Worm (Caenorhabditis elegans): ENCODE data around the gene ZK430.5.

The ZK430.5 gene

DNA sequence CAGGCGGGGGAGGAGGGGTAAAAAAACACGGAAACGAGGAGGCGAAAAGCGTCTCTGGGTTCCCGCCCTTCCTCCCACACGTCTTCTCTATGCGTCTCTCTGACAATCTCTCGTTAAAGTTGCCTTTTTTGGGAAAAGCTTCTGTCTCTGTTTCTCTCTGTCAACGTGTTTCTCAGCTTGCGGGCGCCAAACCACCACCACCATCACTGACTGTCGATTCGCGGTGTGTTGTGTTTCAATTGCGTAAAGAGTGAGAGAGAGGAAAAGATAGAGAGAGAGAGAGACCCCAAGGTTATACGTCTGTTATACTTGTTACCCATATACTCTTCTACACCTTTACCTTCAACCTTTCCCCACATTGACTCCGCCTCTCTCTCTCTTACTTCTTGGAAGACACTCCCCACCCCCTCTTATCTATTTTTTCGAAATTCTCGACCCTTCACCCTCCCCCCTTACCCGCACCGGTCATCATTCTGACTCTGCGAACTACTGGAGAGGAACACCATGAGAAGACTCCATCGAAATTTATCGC is 12.9 kb upstream of the ZK430.5 start, which contains the start of gene mlt-7:
Gene mlt-7, plus strand, starts transcription at position 482 of the 532 bp plus-strand sequence.
- no peak for TF ChIP-seq dao-5 (tag; optimal IDR thresholded peaks at IDR 0.05)
- TF ChIP-seq W03F9.2 (tag; optimal IDR thresholded peaks at IDR 0.05), result no peak
- TF ChIP-seq him-1 (tag; optimal IDR thresholded peaks at IDR 0.05), result no peak

DNA sequence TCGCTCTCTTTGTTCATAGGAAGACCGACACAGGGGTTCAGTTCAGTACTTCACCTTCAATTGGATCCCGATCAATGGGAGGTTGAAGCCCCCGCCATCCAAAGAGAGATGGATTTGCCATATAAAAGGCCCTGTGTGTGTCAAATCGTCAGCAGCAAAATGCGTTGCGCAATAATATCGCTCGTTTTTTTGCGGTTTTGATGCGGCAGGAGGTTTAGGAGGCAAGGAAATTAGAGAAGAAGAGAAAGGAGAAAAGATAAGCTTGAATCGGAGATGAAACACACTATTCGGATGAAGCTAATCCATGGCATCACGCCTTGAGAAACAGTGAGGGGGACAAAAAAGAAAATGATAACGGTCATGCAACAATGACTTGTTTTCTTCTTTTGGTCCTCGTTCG is 11.0 kb upstream of the ZK430.5 start:
- no peak for TF ChIP-seq him-1 (tag; optimal IDR thresholded peaks at IDR 0.05)
- TF ChIP-seq W03F9.2 (tag; optimal IDR thresholded peaks at IDR 0.05), result no peak
- no peak for TF ChIP-seq dao-5 (tag; optimal IDR thresholded peaks at IDR 0.05)

DNA sequence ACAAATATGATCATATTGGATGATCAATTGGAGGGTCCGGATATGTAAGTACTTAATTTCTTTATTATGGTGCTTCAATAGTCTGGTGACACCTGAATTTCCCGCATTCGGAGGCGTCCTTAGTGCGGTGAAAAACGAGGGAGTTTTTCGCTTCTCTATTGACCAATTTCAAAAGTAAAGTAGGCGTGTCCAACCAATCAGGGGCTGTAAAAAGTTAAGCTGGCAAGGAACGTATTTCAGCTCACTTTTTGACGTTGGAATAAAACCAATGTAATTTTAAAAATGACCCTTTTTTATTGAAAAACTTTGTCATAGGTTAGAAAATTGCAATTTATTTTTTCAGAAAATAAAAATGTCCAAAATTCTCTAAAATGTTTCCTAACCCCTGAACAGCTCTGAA is 4.2 kb downstream of the ZK430.5 start:
- TF ChIP-seq him-1 (tag; optimal IDR thresholded peaks at IDR 0.05) (no peak), dao-5 (tag; optimal IDR thresholded peaks at IDR 0.05) (no peak), W03F9.2 (tag; optimal IDR thresholded peaks at IDR 0.05) (no peak)

DNA sequence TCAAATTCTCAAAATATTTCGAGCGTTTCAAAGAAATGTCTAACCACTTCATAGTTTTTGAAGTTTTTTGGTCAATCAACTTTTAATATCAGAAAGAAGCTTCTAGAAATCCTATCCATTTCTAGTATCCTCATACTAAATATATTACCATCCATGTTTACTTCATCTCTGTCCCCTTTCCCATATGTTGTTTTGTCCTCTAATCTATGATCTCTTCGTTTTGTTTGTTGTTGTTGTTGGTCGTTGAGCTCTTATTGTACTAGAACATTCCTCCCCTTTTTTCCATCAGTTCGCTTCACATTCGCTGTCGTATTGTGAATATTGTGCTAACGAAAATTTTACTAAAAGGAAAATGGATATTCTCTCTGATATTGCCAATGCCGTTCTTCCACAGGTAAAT is 11.9 kb downstream of the ZK430.5 start, which contains the start of gene sod-5:
Gene sod-5, plus strand, starts transcription at position 301 of the 400 bp plus-strand sequence.
- TF ChIP-seq W03F9.2 (tag; optimal IDR thresholded peaks at IDR 0.05) (no peak), dao-5 (tag; optimal IDR thresholded peaks at IDR 0.05) (no peak), him-1 (tag; optimal IDR thresholded peaks at IDR 0.05) (no peak)

DNA sequence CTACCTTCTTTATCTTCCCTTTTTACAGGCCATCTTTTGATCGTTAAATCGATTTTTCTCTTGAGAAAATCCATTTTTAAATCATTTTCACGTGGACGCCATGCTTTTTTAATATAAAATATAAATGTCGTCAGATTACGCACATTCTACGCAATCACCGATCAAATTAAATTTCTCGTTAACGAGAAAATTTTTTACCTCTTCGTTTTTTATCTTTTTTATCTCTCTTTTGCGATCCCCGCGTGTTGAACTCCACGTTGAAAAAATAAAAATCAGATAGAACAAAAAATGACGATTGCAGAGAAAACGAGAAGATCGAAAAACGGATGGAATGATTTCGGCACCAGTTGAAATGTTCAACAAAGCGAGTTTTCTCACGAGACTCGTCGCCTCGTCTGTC is 14.5 kb downstream of the ZK430.5 start, which contains the start of gene bpnt-1:
Gene bpnt-1, plus strand, starts transcription at position 301 of the 400 bp plus-strand sequence.
- TF ChIP-seq dao-5 (tag; optimal IDR thresholded peaks at IDR 0.05), result no peak
- TF ChIP-seq him-1 (tag; optimal IDR thresholded peaks at IDR 0.05), result no peak
- no peak for TF ChIP-seq W03F9.2 (tag; optimal IDR thresholded peaks at IDR 0.05)

DNA sequence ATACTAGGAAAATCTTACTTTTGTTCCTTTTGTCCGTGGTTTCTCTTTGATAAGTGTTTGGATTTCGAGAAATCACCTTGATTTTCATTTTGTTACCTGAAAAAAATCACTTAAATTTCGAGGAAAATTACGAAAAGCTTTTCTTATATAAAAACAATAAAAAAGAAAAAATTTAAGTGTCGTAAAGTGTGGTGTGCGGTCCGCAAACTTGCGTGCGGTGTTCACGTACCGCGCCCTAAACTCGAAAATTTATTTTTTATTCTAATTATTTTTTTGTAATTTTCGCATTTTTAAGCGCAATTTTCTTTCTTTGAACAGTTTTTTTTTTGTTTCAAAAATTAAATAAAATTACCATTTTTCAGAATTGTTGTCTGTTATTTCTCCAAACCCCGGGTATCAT is 19.3 kb downstream of the ZK430.5 start, which contains the start of the genes dcaf-13 and toe-1:
Gene dcaf-13, minus strand, starts transcription at position 96 of the 400 bp plus-strand sequence.
Gene toe-1, plus strand, starts transcription at position 361 of the 400 bp plus-strand sequence.
- TF ChIP-seq W03F9.2 (tag; optimal IDR thresholded peaks at IDR 0.05) (peak; percentile 30), him-1 (tag; optimal IDR thresholded peaks at IDR 0.05) (no peak)

DNA sequence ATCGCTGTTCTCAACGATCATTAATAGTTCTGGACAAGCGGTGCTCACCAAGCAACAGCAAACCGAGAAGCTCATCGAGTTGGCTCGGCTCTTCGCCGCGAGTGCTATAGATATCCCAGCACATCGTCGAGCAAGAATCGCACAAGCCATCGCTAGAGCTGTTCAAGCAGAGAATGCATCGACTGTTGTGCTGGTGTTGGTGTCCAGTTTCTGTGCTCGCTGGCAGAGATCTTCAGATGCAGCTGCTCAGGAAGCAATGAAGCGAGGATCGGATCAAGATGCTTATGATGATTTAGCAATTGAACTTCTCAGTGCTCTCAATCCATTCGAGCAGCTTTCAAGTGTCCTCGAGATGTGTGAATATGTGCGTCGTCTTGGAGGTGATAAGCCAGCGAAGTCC is 22.7 kb downstream of the ZK430.5 start:
- TF ChIP-seq him-1 (tag; optimal IDR thresholded peaks at IDR 0.05) (no peak), dao-5 (tag; optimal IDR thresholded peaks at IDR 0.05) (no peak), W03F9.2 (tag; optimal IDR thresholded peaks at IDR 0.05) (no peak)

DNA sequence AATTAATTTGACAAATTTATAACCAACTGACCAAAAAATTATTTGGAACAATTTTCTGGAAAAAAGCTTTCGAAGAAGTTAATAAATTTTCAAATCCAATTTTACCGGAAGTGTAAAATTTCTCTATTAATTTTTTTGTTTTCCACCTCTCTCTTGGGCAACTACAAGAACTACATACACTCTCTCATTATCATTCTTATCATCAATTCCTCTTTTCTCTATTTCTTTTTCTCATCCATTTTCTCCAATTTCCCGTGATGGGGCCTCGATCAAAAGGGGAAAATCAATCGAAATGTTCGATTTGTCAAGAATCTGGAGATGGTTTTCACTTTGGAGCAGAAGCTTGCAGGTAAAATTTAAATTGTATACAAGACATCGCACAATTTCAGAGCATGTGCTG is 27.7 kb downstream of the ZK430.5 start, which contains the start of gene nhr-109:
Gene nhr-109, plus strand, starts transcription at position 222 of the 400 bp plus-strand sequence.
- no peak for TF ChIP-seq W03F9.2 (tag; optimal IDR thresholded peaks at IDR 0.05)
- no peak for TF ChIP-seq dao-5 (tag; optimal IDR thresholded peaks at IDR 0.05)
- no peak for TF ChIP-seq him-1 (tag; optimal IDR thresholded peaks at IDR 0.05)

DNA sequence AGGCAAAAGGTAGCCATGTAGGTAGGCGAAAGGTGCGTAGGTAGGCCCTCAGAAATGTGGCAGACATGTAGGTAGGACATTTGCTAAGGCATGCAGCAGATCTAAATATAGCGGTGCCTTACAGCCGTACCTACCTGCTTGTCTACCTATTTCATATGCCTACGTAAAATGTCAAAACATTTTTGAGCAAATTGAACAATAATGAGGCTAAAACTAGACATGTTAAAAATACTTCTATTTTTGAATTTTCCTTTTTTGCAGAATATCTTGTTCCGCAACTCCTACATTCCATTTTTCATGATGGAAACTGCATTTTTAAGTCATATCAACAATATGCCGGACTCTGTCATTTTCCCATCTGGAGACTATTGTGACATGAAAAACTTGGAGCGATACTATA is 28.8 kb downstream of the ZK430.5 start:
- TF ChIP-seq him-1 (tag; optimal IDR thresholded peaks at IDR 0.05) (no peak), dao-5 (tag; optimal IDR thresholded peaks at IDR 0.05) (no peak)

DNA sequence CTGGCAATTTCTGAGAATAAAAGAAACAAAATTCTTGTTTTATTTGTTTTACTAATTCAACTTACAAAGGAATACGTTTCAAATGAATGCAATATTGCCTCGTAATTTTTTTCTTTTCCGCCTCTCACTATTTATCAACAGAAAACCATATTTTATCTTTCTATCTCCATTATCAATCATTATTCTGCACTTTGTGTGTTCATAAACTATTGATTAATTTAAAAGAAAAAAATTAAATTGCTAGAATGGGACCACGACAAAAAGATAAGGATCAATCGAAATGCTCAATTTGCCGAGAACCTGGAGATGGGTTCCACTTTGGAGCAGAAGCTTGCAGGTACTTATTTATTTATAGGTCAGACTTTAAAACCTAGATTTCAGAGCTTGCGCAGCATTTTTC is 29.7 kb downstream of the ZK430.5 start, which contains the start of gene nhr-273:
Gene nhr-273, plus strand, starts transcription at position 167 of the 400 bp plus-strand sequence.
- TF ChIP-seq him-1 (tag; optimal IDR thresholded peaks at IDR 0.05) (no peak), dao-5 (tag; optimal IDR thresholded peaks at IDR 0.05) (no peak), W03F9.2 (tag; optimal IDR thresholded peaks at IDR 0.05) (no peak)

DNA sequence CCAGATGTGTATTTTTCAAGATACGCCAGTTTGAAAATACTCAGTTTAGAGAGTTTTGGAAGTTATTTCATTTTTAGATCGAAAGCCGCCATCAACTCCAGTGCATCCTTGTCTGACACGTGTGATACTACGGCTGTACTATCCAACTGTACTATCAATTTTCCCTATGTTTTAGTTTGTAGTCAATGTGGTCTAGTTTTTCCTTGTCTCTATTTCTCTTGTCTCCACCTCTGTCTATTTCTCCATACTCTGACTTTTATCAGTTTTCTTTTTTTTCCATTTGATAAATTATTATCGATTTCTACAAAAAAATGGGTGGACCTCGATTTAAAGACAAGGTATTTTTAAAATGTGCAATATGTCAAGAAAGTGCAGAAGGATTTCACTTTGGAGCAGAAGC is 33.1 kb downstream of the ZK430.5 start, which contains the start of gene nhr-16:
Gene nhr-16, plus strand, starts transcription at position 205 of the 400 bp plus-strand sequence.
- TF ChIP-seq W03F9.2 (tag; optimal IDR thresholded peaks at IDR 0.05), result no peak
- no peak for TF ChIP-seq him-1 (tag; optimal IDR thresholded peaks at IDR 0.05)
- TF ChIP-seq dao-5 (tag; optimal IDR thresholded peaks at IDR 0.05), result no peak

DNA sequence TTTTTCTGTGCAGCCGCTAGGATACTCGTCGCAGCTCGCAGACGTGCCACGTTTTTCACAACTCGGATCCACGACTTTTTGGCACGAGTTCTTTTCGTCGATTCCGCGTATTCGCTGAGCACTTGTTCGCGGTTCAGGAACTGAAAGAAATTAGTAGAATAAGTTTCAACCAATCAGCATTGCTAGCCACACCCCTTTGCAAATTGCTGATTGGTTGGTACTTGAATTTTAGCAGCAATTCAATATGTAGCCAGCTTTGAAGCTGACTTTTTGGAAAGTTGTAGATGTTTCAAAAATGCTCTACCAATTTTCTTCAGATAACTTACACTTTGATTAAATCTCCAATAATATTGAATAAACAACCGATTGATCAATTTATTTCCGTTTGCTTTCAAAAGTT is 35.8 kb downstream of the ZK430.5 start:
- no peak for TF ChIP-seq W03F9.2 (tag; optimal IDR thresholded peaks at IDR 0.05)
- TF ChIP-seq him-1 (tag; optimal IDR thresholded peaks at IDR 0.05), result no peak
- no peak for TF ChIP-seq dao-5 (tag; optimal IDR thresholded peaks at IDR 0.05)

DNA sequence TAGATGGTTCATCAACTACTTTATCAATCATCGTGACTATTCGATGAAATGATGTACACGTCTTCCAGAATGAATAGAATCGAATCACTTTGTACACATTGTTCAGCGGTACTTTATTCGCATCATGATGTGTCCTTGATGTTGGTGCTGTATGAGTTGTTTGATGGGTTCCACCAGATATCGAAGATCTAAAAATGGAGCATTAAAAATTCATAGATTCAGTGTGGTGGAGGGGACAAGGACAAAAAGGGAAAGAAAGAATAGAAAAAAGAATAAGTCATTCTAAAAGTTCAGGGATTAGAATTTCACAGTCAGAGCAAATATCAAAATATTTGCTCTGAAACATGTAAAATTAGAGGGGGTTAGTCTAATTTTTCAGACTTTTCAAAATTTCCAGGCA is 39.4 kb downstream of the ZK430.5 start:
- TF ChIP-seq W03F9.2 (tag; optimal IDR thresholded peaks at IDR 0.05) (no peak), dao-5 (tag; optimal IDR thresholded peaks at IDR 0.05) (no peak), him-1 (tag; optimal IDR thresholded peaks at IDR 0.05) (no peak)

DNA sequence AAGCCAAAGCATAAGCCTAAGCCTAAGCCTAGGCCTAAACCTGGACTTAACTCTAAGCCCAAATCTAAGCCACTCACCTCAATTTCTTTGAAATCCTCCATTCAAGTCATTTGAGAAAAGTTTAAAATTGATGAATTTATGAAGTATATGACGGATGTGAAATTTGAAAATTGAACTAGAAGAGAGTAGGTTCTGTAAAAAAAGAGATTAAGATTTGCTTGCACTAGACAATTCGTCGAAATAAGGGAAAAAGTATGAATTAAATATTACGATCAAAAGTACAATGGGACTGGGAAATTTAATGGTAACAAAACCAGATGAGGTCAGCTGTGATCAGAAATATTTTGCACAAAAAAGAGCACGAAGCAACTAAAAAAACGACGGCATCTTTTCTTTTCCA is 47.6 kb downstream of the ZK430.5 start, which contains the start of gene twk-2:
Gene twk-2, minus strand, starts transcription at position 101 of the 400 bp plus-strand sequence.
- TF ChIP-seq him-1 (tag; optimal IDR thresholded peaks at IDR 0.05), result no peak
- no peak for TF ChIP-seq dao-5 (tag; optimal IDR thresholded peaks at IDR 0.05)
- TF ChIP-seq W03F9.2 (tag; optimal IDR thresholded peaks at IDR 0.05), result no peak

DNA sequence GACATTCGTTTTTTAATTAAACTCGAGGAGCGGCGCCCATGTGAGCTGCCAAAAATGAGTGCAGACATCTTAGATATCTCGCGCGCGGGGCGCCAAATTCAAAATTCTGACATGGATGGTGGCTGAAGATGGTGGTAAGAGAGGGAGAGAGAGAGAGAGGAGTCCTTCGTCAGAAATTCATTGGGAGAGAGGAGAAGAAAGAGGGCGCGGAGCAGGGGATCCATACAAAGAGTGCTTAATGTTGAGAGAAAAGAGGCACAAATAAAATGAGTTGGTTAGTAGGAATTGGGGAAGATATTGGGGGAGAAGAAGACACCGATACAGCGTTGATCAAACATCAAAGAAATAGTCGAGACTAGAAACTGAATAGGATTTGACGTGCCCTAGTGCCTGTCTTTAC is 48.0 kb downstream of the ZK430.5 start:
- no peak for TF ChIP-seq W03F9.2 (tag; optimal IDR thresholded peaks at IDR 0.05)
- TF ChIP-seq dao-5 (tag; optimal IDR thresholded peaks at IDR 0.05), result no peak
- TF ChIP-seq him-1 (tag; optimal IDR thresholded peaks at IDR 0.05), result no peak
